Fruit fly (Drosophila melanogaster): ENCODE results near the gene strat.

Gene strat

DNA sequence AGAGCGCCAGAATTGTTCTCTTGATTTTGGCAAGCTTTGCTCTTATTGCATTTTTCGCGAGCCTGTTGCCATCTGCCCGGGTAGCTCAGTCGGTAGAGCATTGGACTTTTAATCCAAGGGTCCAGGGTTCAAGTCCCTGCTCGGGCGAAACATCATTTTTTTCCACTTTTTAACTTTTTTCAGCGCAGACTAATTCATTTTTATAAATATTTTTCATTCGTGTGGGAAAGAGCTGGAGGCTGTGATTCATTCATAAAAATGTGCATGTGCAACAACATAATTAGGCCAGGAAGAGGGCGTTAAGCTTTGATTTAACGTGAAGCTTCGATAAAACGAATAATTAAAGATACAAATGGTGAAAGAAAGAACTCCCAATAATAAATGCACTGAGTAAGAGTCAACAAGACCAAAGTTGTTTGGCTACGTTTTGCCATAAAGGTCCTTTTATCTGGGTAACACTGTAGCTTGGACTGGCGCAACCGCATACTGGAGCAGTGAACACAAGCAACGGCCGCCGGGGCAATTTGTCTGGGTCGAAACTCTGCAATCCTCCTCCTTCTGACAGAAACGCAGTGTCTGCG, 29.4 kb upstream of the strat start:
- TF ChIP-seq CG17801 (GFP tag; optimal IDR thresholded peaks at IDR 0.05; ENCODE audit: partially characterized antibody), result no peak

DNA sequence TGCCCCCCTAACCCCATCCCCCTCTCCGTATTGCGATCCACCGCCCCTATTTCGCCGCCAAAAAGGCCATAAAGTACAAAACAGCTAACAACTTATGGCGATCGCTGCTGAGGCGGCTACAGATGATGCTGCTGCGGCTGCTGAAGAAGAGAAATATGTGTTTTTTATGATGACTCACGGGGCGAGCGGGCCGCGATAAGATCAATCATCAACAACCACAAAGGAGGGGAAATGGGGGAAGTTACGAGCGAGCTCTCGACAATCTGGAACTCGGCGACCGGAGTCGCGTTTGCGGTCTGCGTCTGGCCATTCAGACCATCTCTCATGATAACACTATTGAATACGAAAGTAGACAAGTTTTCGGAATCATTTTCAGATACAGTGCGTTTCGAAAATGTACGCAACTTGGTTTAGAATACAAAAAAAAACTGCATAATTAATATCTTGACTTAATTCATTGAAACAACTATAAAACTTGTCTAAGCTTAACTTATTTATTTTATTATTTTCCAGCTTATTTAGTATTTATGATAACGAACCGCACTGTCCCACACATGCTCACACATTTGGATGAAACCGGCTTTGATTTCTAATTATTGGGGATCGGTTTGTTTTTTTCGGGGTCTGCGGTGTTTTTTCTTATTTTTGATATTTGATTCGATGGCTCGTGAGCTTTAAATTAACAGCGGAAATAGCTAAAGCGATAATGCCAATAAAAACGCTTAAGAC, 27.8 kb upstream of the strat start:
- TF ChIP-seq CG17801 (GFP tag; optimal IDR thresholded peaks at IDR 0.05; ENCODE audit: partially characterized antibody), result no peak

DNA sequence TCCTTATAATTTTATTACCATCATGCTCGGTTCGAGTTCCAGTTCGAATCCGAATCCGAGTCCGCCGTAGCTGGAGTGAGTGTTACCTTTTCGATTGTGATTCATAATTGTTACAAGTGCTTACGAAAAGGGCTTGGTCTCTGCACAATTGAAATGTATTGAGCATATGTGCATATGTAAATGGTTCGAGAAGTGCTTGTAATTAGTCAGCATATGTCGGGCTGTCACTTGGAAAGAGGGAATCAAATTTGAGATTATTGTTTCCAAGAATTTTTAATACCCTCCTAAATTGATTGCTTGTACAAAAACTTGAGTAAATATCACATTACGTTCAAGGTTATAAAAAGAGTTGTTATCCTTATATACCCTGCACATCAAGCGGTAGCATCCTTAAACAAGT, 26.7 kb upstream of the strat start:
- no peak for TF ChIP-seq CG17801 (GFP tag; optimal IDR thresholded peaks at IDR 0.05; ENCODE audit: partially characterized antibody)

DNA sequence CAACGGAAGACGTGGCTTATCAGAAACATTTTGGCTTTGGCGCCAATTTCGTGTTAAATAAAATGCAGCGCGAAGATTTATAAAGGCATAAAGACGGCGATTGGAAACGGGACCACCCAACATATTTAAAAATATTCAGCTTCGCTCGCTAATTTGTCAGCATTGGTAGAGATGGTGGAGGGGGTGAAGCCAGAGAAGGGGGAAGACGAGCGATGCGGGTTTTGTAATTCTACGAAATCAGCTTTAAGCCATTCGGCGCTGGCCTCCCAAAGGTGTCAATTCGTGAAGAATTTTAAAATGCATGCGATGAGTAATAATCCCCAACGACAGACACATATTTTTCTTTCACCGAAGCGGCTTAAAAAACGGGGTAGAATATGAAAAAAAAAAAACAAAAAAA, 26.1 kb upstream of the strat start:
- TF ChIP-seq CG17801 (GFP tag; optimal IDR thresholded peaks at IDR 0.05; ENCODE audit: partially characterized antibody), result no peak

DNA sequence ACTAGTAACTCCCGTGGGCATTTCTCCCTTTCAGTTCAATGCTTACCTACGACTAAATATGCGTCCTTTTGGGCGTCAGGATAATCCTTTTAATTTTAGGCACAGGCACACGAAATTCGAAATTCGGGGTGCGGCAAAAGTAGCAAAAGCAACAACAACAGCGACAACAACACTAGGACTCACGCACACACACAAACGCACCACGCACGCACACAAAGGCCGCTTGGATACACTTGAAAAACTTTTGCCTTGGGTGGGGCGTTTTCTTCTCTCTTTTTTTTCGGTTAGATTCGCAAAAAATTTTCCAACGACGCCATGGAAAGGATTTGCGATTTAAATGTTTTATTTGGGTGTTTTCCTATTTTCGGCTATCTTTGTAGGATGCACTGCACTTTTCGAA, 23.7 kb upstream of the strat start:
- no peak for TF ChIP-seq CG17801 (GFP tag; optimal IDR thresholded peaks at IDR 0.05; ENCODE audit: partially characterized antibody)

DNA sequence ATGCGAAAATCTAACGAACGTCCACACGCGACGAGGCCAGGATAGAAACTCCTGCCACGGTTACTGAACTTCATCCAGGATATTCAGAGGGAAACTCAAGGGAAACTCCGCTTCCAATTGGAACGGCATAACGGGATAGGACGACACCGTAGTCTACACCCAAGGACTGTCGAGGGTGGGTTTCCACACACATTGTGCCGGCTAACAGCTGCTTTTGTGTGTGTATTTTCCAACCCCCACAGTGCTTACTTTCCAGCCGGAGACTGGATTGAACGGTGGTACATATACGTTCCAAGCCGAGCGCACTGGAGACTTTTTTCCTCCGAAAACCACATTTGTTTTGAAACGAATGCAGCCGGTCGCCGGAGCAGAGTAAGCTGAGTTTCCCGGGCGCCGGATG, 23.1 kb upstream of the strat start:
- no peak for TF ChIP-seq CG17801 (GFP tag; optimal IDR thresholded peaks at IDR 0.05; ENCODE audit: partially characterized antibody)

DNA sequence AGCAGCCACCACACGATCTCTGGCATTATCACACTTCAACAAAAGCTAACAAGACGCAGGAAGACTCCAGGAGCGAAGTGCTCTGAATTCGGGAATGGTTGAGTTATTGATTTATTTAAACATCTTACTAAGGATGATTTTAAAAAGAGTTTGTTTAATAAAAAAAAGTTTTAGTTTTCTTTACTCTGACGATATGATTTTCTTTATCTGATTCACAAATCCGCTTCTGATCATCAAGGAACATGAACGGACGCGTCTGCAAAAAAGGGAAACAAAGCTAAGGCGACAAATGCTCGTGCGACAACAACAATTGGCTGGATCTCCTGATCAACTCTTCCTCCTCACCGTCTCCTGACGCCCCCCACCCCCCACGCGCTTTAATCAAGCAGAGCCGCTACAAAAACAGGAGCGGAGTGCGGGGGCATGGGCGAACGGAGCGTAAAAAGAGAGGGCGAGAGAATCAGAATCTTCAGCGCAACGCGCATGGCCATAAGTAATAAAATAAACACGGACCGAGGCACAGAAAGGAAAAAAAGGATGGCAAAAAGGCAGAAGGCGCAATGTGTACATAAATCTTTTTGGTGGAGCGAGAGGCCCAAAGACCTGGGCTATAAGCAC, 20.8 kb upstream of the strat start:
- TF ChIP-seq CG17801 (GFP tag; optimal IDR thresholded peaks at IDR 0.05; ENCODE audit: partially characterized antibody), result peak; percentile 52

DNA sequence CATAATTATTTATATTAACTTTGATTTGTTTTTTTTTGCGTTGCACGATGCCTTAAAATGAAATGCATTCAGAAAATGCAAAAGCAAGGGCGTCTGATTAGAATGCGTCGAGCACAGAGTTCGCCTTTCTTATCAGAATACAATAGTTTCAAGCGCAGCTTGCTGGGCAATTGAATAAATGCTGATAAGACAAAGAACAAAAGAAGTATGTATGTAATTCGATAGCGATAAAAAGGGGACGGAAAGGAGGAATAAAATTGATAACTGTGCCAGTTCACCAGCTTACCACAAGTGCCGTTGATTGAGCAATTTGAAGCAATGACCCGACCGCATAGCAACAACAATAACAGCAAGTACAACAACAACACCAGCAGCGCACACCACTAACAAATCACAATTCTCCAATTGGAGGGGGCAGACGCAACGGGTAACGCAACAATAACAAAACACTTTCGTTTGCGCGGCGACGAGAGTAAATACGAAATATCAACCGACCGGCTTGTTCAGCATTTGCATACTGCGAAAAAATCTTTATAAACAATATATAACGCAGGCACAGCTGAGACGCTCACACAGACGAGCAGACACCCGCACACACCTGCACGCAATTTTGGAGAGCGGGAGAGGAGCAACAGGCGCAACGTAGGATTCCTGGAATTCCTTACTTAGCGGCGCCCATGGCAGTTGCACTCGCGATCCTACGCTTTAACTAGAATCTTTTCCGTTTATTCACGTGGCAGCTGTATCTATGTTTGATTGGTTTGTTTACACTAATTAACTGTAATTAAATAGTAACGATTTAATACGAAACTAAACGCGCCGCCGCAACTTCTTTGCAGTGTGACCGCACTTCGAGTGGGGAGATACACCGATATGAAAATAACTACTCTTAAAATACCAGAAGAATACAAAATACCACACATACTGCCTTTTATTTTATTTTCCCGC, 19.6 kb upstream of the strat start, which contains the start of gene Btk:
Gene Btk, minus strand, starts transcription at position 860 of the 948 bp plus-strand sequence.
- no peak for TF ChIP-seq CG17801 (GFP tag; optimal IDR thresholded peaks at IDR 0.05; ENCODE audit: partially characterized antibody)

DNA sequence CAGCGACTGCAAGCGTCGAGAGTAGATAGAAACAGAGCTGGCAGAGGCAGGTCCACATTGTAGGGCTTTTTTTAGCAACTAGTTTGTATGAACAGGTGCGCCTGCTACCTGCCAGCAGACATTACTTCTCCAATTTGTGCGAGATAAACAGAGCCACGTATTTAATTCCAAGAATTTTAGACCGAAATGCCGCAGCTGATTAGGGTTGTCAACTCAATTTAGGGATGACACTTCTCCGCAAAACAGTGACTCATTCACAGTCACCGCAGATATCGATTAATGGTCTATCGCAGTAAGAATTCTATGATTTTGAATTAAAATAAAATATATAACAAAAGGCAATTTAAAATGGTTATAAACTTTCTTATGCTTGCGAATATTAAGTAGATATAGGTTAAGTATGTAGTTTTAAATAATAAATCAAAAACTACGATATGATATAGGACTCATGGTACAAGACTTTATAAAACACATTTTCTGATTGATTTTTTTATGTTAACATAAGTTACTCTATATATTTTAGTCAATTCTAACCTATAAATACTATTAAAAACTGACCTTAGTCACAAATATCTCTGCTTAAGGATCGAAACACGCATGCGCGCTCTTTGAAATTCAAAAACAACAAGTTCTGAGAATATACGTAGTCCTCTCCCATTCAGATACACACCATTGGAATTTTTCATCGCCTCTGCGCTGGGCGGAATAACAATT, 17.2 kb upstream of the strat start, which contains the start of the genes wol and Scgalpha:
Gene wol, minus strand, starts transcription at position 220 of the 714 bp plus-strand sequence.
Gene Scgalpha, plus strand, starts transcription at position 664 of the 714 bp plus-strand sequence.
- TF ChIP-seq CG17801 (GFP tag; optimal IDR thresholded peaks at IDR 0.05; ENCODE audit: partially characterized antibody), result no peak

DNA sequence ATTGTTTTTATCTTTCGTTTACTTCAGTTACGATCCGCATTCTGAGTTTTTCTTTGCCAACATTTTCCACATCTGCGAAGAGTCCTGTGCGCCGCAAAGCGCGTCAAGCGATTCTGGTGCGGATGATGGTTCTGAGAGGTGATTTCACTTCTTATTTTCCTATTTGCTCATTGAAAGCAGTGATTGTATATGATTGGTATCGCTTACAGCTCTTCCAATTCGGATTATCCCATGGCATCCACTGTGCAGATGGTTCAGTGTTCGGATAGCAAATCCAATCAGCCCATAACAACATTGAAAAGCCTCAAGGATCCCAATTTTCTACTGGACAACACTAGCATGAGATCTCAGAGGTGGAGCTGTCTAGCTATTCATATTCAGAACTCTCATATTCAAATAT, 15.5 kb upstream of the strat start:
- TF ChIP-seq CG17801 (GFP tag; optimal IDR thresholded peaks at IDR 0.05; ENCODE audit: partially characterized antibody), result no peak

DNA sequence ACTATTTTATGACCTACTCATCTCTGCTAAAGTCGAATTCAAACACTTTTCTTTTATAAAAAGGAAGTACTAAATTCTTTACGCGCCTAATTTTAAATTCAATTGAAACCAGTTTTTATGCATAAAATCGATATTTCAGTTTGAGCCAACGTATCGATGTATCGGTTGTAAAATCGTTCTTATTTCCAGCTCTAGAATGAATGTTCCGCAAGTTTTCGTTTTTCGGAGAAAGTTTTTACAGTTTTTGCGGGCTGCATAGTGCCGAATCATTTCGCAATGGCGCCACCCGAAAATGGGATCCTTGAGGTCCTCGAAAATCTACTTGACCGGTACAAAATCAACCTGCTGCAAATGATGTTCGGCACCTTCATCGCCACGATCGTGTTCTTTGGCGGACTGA, 14.7 kb upstream of the strat start, which contains the start of gene CG7840:
Gene CG7840, plus strand, starts transcription at position 178 of the 400 bp plus-strand sequence.
- TF ChIP-seq CG17801 (GFP tag; optimal IDR thresholded peaks at IDR 0.05; ENCODE audit: partially characterized antibody), result peak; percentile 33

DNA sequence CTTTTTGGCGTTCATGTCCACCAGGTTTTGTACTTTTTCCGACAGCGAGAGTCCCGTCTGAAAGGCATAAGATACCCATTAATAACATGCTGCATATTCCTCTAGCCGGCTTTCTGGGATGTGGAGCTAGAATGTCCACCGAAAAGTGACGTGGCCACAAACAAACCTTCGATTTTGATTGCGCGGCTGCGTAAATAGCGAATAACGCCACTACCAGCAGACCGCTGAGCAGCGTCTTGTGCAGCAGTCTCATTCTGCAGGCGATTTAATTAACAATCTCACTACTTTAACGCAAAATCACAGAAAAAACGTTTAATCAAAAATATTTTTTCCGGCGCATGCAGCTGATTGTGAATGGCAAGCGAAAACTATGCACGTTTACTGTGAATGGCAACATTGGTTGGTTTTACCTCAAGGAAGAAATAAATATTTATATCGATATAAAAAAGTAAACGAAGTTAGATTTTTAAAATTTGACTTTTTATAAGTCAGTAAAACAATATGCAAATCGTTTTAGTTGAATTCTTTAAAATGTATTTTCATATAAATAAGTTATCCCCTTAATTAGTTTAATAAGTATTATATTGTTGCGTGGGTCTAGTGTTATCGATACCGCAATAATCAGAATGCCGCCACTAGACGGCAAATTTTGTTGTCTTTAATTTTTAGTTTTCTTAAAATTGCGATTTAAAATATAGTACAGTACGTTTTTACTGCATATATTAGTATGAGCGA, 12.1 kb upstream of the strat start, which contains the start of the genes Ostgamma and Mettl14:
Gene Ostgamma, minus strand, starts transcription at position 376 of the 735 bp plus-strand sequence.
Gene Mettl14, plus strand, starts transcription at position 611 of the 735 bp plus-strand sequence.
- peak; percentile 24 for TF ChIP-seq CG17801 (GFP tag; optimal IDR thresholded peaks at IDR 0.05; ENCODE audit: partially characterized antibody)

DNA sequence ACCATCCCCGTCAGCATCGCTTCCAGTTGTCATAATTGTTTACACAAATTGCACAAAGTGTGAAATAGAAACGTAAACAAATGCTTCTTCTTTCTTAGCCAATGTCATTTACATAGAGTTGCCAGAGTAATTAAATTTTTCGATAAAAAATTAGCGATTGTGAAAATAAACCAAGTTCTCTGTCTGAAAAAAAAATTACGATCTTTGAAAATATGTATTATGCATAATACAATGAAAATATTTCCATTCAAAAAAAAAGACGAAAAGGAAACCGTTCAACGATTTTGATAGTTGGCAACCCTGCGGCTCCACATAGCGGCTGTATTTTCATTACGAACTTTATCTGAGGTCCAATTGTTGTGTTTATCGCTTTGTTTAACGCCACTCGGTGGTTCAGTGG, 9.0 kb upstream of the strat start, which contains the start of the genes CG7810 and CG7806:
Gene CG7810, minus strand, starts transcription at position 105 of the 400 bp plus-strand sequence.
Gene CG7806, plus strand, starts transcription at position 309 of the 400 bp plus-strand sequence.
- peak; percentile 91 for TF ChIP-seq CG17801 (GFP tag; optimal IDR thresholded peaks at IDR 0.05; ENCODE audit: partially characterized antibody)
